Fruit fly (Drosophila melanogaster) whole organism: ENCODE measurements around the gene CG42870.

Experiments used
- CG8478 ChIP-seq: fragments of >200 bp; optimal IDR thresholded peaks from 2 replicates; lab custom pipeline; 2018; ENCODE audit warnings: inconsistent platforms
- Dll ChIP-seq: fragments of >200 bp; optimal IDR thresholded peaks from 2 replicates; lab custom pipeline; 2017
- EcR ChIP-seq, 2 experiments: fragments of >200 bp; optimal IDR thresholded peaks; 2 replicates each; lab custom pipeline; 2017; ENCODE audit warnings: missing biosample characterization in 2 of 2, missing genetic modification characterization in 2 of 2, missing genetic modification reagents in 2 of 2
- pan ChIP-seq: fragments of >200 bp; optimal IDR thresholded peaks from 2 replicates; lab custom pipeline; 2017
- psq ChIP-seq: fragments of >200 bp; optimal IDR thresholded peaks from 2 replicates; lab custom pipeline; 2017
- usp ChIP-seq: fragments of >200 bp; optimal IDR thresholded peaks from 2 replicates; lab custom pipeline; 2017; ENCODE audit warnings: missing biosample characterization, missing genetic modification characterization, mixed read lengths

The CG42870 gene

dm6 chr3R:21737264-21737663 lies at the start of gene CG42870:
CG42870 (minus strand) TSS chr3R:21737364.
- TF ChIP-seq CG8478 (lab: Kevin White, UChicago): no peak
- no peak for TF ChIP-seq usp
- no peak for TF ChIP-seq Dll (lab: Kevin White, UChicago)
- no peak for TF ChIP-seq pan (lab: Kevin White, UChicago)
- TF ChIP-seq EcR (GFP tag; optimal IDR thresholded peaks at IDR 0.05; lab: Kevin White, UChicago): no peak
- TF ChIP-seq psq (lab: Kevin White, UChicago): no peak

- peak; percentile 14 for TF ChIP-seq Dll (lab: Kevin White, UChicago)
- TF ChIP-seq EcR (GFP tag; optimal IDR thresholded peaks at IDR 0.05; lab: Kevin White, UChicago): peak; percentile 32 to 93
- no peak for TF ChIP-seq pan (lab: Kevin White, UChicago)
- no peak for TF ChIP-seq psq (lab: Kevin White, UChicago)
Observed at dm6 chr3R:21782295-21782922, 45.2 kb upstream of the CG42870 start, which contains the start of gene tsl. tsl (minus strand) TSS chr3R:21782536.

DNA sequence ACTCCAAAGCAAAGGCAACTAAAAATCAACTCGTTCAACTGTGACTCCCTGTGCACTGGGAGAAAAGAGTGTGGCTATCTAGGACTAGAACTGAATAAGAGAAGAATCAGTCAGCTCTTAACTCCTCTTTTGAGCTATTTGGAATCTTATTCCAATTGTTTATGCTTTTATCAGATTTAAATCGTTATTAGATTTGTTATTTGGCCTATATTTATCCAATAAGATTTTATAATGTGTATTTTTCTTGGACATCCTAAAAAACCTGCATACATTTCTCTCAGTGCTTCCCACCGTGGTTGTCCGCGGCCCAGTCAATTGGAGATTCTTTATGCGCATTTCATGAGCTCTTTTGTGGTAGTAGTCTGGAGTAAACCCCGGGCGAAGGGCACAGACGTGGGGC lies 44.3 kb upstream of the CG42870 start:
- TF ChIP-seq pan (lab: Kevin White, UChicago): no peak
- no peak for TF ChIP-seq psq (lab: Kevin White, UChicago)
- no peak for TF ChIP-seq Dll (lab: Kevin White, UChicago)

DNA sequence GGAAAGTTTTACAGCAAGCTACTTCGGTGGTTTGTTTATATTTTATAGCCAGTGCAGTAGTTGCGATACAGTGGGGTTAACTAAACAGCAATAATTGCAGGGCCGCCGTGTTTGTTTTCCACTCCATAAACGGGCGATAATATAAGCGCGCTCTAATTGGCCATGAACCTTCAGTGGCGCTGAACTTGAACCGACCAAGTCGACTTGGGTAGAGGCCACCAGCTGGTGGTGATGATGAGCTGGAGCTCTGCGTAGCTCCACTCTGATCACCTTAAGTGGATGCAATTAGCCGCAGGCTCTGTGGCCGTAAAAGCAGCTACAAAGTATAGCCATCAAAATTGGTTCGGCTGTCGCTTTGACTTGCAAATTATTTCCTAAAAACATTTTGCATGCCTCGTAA lies 42.9 kb upstream of the CG42870 start:
- TF ChIP-seq CG8478 (lab: Kevin White, UChicago) (no peak), psq (lab: Kevin White, UChicago) (no peak), Dll (lab: Kevin White, UChicago) (no peak)

DNA sequence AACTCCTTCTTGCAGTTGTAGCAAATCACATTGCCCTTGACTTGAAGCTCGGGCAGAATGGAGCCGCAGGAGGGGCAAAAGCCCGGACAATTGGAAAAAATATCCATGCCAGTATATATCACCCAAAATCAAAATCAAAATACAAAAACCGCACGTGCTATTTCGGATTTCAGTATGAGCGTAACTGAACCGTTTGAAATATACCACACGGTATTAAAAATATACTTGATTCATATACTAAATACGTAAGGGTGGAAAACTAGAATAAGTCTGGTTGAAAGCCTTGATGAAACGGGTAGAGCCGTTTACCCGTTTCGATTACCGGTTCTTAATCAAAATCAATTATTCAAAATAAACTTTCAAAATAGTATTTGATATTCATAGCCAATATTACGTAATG lies 40.5 kb upstream of the CG42870 start, which contains the start of gene Polr1H:
Gene Polr1H, minus strand, starts transcription at position 188 of the 400 bp plus-strand sequence.
- TF ChIP-seq psq (lab: Kevin White, UChicago) (no peak), EcR (GFP tag; optimal IDR thresholded peaks at IDR 0.05; lab: Kevin White, UChicago) (no peak), Dll (lab: Kevin White, UChicago) (no peak), usp (no peak), pan (lab: Kevin White, UChicago) (no peak), CG8478 (lab: Kevin White, UChicago) (no peak)

dm6 chr3R:21775766-21776165 lies 38.6 kb upstream of the CG42870 start, which contains the start of the genes GABA-B-R2 and CG6800:
GABA-B-R2 (minus strand) TSS chr3R:21775840.
CG6800 (plus strand) TSS chr3R:21776138.
- TF ChIP-seq Dll (lab: Kevin White, UChicago) (no peak), pan (lab: Kevin White, UChicago) (no peak), CG8478 (lab: Kevin White, UChicago) (no peak), psq (lab: Kevin White, UChicago) (no peak), EcR (GFP tag; optimal IDR thresholded peaks at IDR 0.05; lab: Kevin White, UChicago) (no peak), usp (no peak)

DNA sequence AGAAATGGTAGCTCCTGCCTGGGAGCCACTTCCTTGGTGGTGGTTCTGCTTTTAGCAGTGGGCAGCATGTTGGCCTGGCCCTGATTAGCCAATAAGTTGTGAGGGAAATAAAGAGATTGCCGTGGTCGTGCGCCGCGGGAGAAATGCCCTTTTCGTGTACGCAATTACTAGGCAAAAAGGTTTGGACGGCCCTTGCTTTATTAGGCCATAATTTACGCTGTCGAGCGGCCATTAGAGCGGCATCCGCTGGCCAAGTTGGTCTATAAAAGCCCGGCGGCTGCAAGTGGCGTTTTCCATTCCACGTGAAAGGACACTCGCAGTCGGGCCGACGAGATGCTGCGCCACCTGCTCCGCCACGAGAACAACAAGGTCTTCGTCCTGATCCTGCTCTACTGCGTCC lies 32.1 kb upstream of the CG42870 start, which contains the start of gene Burs:
Gene Burs, plus strand, starts transcription at position 301 of the 400 bp plus-strand sequence.
- no peak for TF ChIP-seq psq (lab: Kevin White, UChicago)
- no peak for TF ChIP-seq EcR (GFP tag; optimal IDR thresholded peaks at IDR 0.05; lab: Kevin White, UChicago)
- no peak for TF ChIP-seq pan (lab: Kevin White, UChicago)

DNA sequence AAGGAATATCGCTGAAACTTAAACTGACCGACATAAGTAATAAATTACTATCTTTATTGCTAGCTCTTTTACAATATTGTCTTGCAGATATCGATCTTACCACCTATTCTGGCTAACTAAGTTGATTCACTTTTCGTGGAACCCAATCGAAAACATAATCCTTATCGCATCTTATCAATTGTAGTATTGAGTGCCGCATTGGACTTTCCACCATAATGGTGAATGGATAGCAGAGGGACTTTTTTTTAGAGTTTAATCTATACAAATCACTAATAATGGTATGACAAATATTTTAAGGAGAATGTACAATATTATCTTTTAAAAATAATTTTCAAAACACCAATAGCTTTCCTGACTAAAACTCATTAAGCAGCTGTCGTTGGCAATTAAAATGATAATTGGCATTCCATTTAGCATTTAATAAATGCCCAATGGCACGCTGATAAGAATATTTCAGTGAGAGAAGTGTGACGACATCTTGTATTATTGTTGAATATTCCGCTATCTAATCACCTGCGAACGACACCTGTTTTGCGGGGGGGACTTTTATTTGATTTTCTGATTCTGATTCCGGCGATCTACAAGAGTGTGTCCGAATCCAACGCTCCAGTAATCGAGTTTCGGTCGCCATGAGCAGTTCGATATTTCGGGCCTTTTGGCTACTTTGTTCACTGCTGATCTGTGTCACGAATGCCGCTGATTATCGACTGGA lies 21.1 kb upstream of the CG42870 start, which contains the start of gene CG42335:
Gene CG42335, plus strand, starts transcription at position 620 of the 712 bp plus-strand sequence.
- TF ChIP-seq usp (no peak), Dll (lab: Kevin White, UChicago) (no peak), pan (lab: Kevin White, UChicago) (no peak), EcR (GFP tag; optimal IDR thresholded peaks at IDR 0.05; lab: Kevin White, UChicago) (no peak), psq (lab: Kevin White, UChicago) (no peak), CG8478 (lab: Kevin White, UChicago) (no peak)

dm6 chr3R:21757550-21757949 lies 20.4 kb upstream of the CG42870 start:
- TF ChIP-seq Dll (lab: Kevin White, UChicago) (no peak), psq (lab: Kevin White, UChicago) (no peak), CG8478 (lab: Kevin White, UChicago) (no peak), usp (no peak), pan (lab: Kevin White, UChicago) (no peak), EcR (GFP tag; optimal IDR thresholded peaks at IDR 0.05; lab: Kevin White, UChicago) (no peak)

DNA sequence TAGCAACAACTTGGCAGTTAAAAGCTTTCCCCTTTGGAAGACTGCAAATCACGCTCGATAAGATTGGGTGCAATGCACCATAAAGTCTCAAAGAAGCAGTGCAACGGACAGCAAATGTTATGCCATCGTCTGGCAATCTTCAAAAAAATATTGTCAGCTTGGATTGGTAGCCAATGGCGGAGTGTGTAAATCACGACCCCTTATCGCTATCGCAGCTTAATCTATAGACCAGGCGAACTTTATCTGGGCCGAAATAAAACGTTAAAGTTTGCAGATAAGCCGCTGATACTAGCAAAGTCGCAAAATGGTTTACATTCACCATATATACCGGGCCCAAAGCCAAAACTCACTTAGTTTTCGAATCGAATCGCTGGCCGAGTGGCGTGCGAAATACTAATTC lies 16.8 kb upstream of the CG42870 start, which contains the start of gene CG31198:
Gene CG31198, plus strand, starts transcription at position 351 of the 400 bp plus-strand sequence.
- TF ChIP-seq psq (lab: Kevin White, UChicago): no peak
- no peak for TF ChIP-seq pan (lab: Kevin White, UChicago)
- TF ChIP-seq EcR (GFP tag; optimal IDR thresholded peaks at IDR 0.05; lab: Kevin White, UChicago): no peak
- no peak for TF ChIP-seq usp
- no peak for TF ChIP-seq Dll (lab: Kevin White, UChicago)
- TF ChIP-seq CG8478 (lab: Kevin White, UChicago): no peak

DNA sequence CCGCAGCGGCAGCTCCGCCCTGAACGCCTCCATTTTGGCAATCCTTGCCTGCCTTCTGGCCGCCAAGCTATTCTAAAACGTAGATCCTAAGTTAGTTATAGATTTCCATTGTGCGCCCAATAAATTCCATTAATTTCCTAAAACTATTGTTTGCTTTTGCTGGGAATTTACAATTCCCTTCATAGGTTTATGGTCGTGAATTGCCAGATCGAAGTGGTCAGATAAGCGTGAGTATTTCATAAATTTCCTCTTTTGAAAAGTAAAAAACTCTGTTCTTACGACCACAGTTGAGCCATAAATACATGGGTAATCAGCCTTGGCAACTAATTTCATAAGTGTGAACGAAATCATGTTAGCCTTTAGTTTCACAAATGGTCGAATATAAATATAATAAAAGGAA lies 15.9 kb upstream of the CG42870 start:
- no peak for TF ChIP-seq pan (lab: Kevin White, UChicago)
- TF ChIP-seq Dll (lab: Kevin White, UChicago): no peak
- no peak for TF ChIP-seq psq (lab: Kevin White, UChicago)
- TF ChIP-seq usp: no peak
- no peak for TF ChIP-seq CG8478 (lab: Kevin White, UChicago)
- TF ChIP-seq EcR (GFP tag; optimal IDR thresholded peaks at IDR 0.05; lab: Kevin White, UChicago): no peak
